Fruit fly (Drosophila melanogaster) S2 (cell line): Measurements from ENCODE around the gene ds.

Experiments
- CG8478 ChIP-seq: fragments of >200 bp; optimal IDR thresholded peaks from 2 replicates; lab custom pipeline; 2018
- CTCF ChIP-seq, 2 experiments: fragments of >200 bp; optimal IDR thresholded peaks; 2 replicates each; lab custom pipeline; 2018

DNA sequence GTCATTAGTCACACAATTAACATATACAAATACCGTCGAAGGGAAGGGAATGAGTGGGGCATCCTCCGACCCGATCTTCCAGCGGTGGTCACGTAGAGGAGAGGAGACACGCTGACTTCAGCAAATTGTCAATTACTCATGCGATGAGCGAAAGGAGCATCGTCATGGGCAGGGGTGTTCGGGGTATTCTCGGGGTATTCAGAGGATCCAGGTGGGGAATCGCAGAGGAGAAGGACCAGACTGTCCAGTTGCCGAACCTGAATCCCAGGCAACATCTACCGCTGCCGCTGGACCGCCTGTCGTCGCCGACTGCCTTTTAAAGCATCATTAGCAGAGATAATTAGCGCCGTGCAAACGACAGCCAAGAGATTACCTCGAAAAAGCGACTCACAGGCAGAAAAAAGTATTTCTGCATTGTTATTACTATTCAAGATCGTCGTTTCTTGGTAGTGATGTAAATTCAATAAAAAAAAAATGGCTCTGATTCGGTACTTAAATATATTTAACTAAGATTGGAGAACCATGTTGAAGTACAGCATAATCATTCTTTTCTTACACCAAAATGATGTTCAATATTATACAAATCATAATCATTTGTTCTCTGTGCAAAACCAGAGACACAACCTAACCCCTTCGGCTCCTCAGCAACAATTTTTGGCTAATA, 91.4 kb downstream of the ds start:
- TF ChIP-seq CG8478 (lab: Kevin White, UChicago) (no peak), CTCF (optimal IDR thresholded peaks at IDR 0.05; lab: Kevin White, UChicago) (no peak)
